Fruit fly (Drosophila melanogaster): ENCODE measurements around the gene CG33679.
A peak's percentile ranks its signal among the peaks of the same experiment; 100 is the strongest.

Gene CG33679

dm6 chr2L:15057225-15058117, 632 bp upstream of the CG33679 start, which contains the start of gene ck:
TSS of gene ck (minus strand) at chr2L:15057862.
- TF ChIP-seq CTCF (optimal IDR thresholded peaks at IDR 0.05), result peak; percentile 14 to 24
- no peak for TF ChIP-seq CG8478 (optimal IDR thresholded peaks at IDR 0.05)

dm6 chr2L:15059000-15059399, 897 bp downstream of the CG33679 start:
- TF ChIP-seq CG8478 (optimal IDR thresholded peaks at IDR 0.05) (no peak), CTCF (optimal IDR thresholded peaks at IDR 0.05) (no peak)

- peak; percentile 83 to 84 for TF ChIP-seq CTCF (optimal IDR thresholded peaks at IDR 0.05)
- no peak for TF ChIP-seq CG8478 (optimal IDR thresholded peaks at IDR 0.05)
Measured at dm6 chr2L:15060580-15061005, 2.5 kb downstream of the CG33679 start, which contains the start of gene TfIIS. TSS of gene TfIIS (minus strand) at chr2L:15060757.

- no peak for TF ChIP-seq CG8478 (optimal IDR thresholded peaks at IDR 0.05)
- no peak for TF ChIP-seq CTCF (optimal IDR thresholded peaks at IDR 0.05)
Measured at dm6 chr2L:15061368-15061767, 3.3 kb downstream of the CG33679 start, which contains the start of the genes solo and vas. TSS of gene solo (plus strand) at chr2L:15061656. TSS of gene vas (plus strand) at chr2L:15061656.

- no peak for TF ChIP-seq CG8478 (optimal IDR thresholded peaks at IDR 0.05)
- no peak for TF ChIP-seq CTCF (optimal IDR thresholded peaks at IDR 0.05)
Measured at dm6 chr2L:15062095-15062494, 4.0 kb downstream of the CG33679 start.

- TF ChIP-seq CTCF (optimal IDR thresholded peaks at IDR 0.05) (no peak), CG8478 (optimal IDR thresholded peaks at IDR 0.05) (no peak)
Measured at dm6 chr2L:15065663-15066062, 7.6 kb downstream of the CG33679 start.

dm6 chr2L:15066141-15066540, 8.0 kb downstream of the CG33679 start:
- TF ChIP-seq CG8478 (optimal IDR thresholded peaks at IDR 0.05), result no peak
- no peak for TF ChIP-seq CTCF (optimal IDR thresholded peaks at IDR 0.05)

- TF ChIP-seq CG8478 (optimal IDR thresholded peaks at IDR 0.05) (no peak), CTCF (optimal IDR thresholded peaks at IDR 0.05) (peak in 1 of 2 experiments; percentile 23)
Measured at dm6 chr2L:15067832-15068231, 9.7 kb downstream of the CG33679 start.

dm6 chr2L:15070216-15070615, 12.1 kb downstream of the CG33679 start, which contains the start of gene vig:
TSS of gene vig (minus strand) at chr2L:15070316.
- no peak for TF ChIP-seq CG8478 (optimal IDR thresholded peaks at IDR 0.05)

dm6 chr2L:15074465-15074864, 16.4 kb downstream of the CG33679 start, which contains the start of gene wwk:
TSS of gene wwk (plus strand) at chr2L:15074776.
- TF ChIP-seq CTCF (optimal IDR thresholded peaks at IDR 0.05), result no peak
- TF ChIP-seq CG8478 (optimal IDR thresholded peaks at IDR 0.05), result no peak

dm6 chr2L:15106100-15106499, 48.0 kb downstream of the CG33679 start:
- TF ChIP-seq CG8478 (optimal IDR thresholded peaks at IDR 0.05), result no peak
- no peak for TF ChIP-seq CTCF (optimal IDR thresholded peaks at IDR 0.05)

dm6 chr2L:15107238-15107637, 49.1 kb downstream of the CG33679 start:
- TF ChIP-seq CTCF (optimal IDR thresholded peaks at IDR 0.05) (no peak), CG8478 (optimal IDR thresholded peaks at IDR 0.05) (no peak)
